Fruit fly (Drosophila melanogaster) whole organism, embryonic: ENCODE measurements around the gene CG31344.

ENCODE experiments used
- Ada2b ChIP-seq: fragments of 200-800 bp; sonication (Bioruptor generic); IDR thresholded peaks from 2 replicates; pipeline ENCODE4 v1.3.6; 2022; ENCODE audit warnings: missing biosample characterization, missing genetic modification characterization
- Atf-2 ChIP-seq: fragments of 200-800 bp; sonication (Bioruptor generic); optimal IDR thresholded peaks from 2 replicates; lab custom pipeline; 2016; ENCODE audit warnings: missing biosample characterization, missing genetic modification characterization
- CG11247 ChIP-seq: fragments of 200-800 bp; sonication (Bioruptor generic); IDR thresholded peaks from 2 replicates; pipeline ENCODE4 v1.3.6; 2022; ENCODE audit warnings: missing biosample characterization, missing genetic modification characterization
- CG11723 ChIP-seq: fragments of 200-800 bp; sonication (Bioruptor generic); optimal IDR thresholded peaks from 2 replicates; lab custom pipeline; 2017; ENCODE audit warnings: missing biosample characterization, mild to moderate bottlenecking, missing genetic modification characterization
- CG12942 ChIP-seq: fragments of 200-800 bp; sonication (Bioruptor generic); optimal IDR thresholded peaks from 3 replicates; lab custom pipeline; 2016; ENCODE audit warnings: missing biosample characterization, missing genetic modification characterization
- CG1602 ChIP-seq: fragments of 200-800 bp; sonication (Bioruptor generic); optimal IDR thresholded peaks from 3 replicates; lab custom pipeline; 2016; ENCODE audit warnings: missing biosample characterization, missing genetic modification characterization
- CG17359 ChIP-seq: fragments of 200-800 bp; sonication (Bioruptor generic); optimal IDR thresholded peaks from 3 replicates; lab custom pipeline; 2018; ENCODE audit warnings: missing biosample characterization, mild to moderate bottlenecking, missing genetic modification characterization, moderate library complexity
- CG17912 ChIP-seq: fragments of 200-800 bp; sonication (Bioruptor generic); optimal IDR thresholded peaks from 2 replicates; lab custom pipeline; 2018; ENCODE audit warnings: missing biosample characterization, mild to moderate bottlenecking, missing genetic modification characterization
- CG1792 ChIP-seq: fragments of 200-800 bp; sonication (Bioruptor generic); optimal IDR thresholded peaks from 2 replicates; lab custom pipeline; 2016; ENCODE audit warnings: missing biosample characterization, missing genetic modification characterization
- CG2875 ChIP-seq: fragments of 200-800 bp; sonication (Bioruptor generic); optimal IDR thresholded peaks from 2 replicates; lab custom pipeline; 2017; ENCODE audit warnings: missing biosample characterization, mild to moderate bottlenecking, missing genetic modification characterization, missing genetic modification reagents
- CG30403 ChIP-seq: fragments of 200-800 bp; sonication (Bioruptor generic); optimal IDR thresholded peaks from 3 replicates; lab custom pipeline; 2016; ENCODE audit warnings: missing biosample characterization, missing genetic modification characterization
- CG30431 ChIP-seq: fragments of 200-800 bp; sonication (Bioruptor generic); optimal IDR thresholded peaks from 2 replicates; lab custom pipeline; 2017; ENCODE audit warnings: missing biosample characterization, missing genetic modification characterization
- CG6854 ChIP-seq: fragments of 200-800 bp; sonication (Bioruptor generic); optimal IDR thresholded peaks from 3 replicates; lab custom pipeline; 2017; ENCODE audit warnings: missing biosample characterization, mild to moderate bottlenecking, missing genetic modification characterization
- CG9437 ChIP-seq: fragments of 200-800 bp; sonication (Bioruptor generic); optimal IDR thresholded peaks from 2 replicates; lab custom pipeline; 2018; ENCODE audit warnings: missing biosample characterization, mild to moderate bottlenecking, missing genetic modification characterization
- CG9609 ChIP-seq: fragments of 200-800 bp; sonication (Bioruptor generic); optimal IDR thresholded peaks from 3 replicates; lab custom pipeline; 2016; ENCODE audit warnings: missing biosample characterization, missing genetic modification characterization
- Dp ChIP-seq: fragments of 200-800 bp; sonication (Bioruptor generic); optimal IDR thresholded peaks from 2 replicates; lab custom pipeline; 2018; ENCODE audit warnings: missing biosample characterization, mild to moderate bottlenecking, missing genetic modification characterization, moderate library complexity
- Hmr ChIP-seq: fragments of 200-800 bp; sonication (Bioruptor generic); optimal IDR thresholded peaks from 3 replicates; lab custom pipeline; 2017; ENCODE audit warnings: mild to moderate bottlenecking, missing biosample characterization, missing genetic modification reagents, missing genetic modification characterization
- Hr78 ChIP-seq, 2 experiments: fragments of 200-800 bp in 1 of 2; fragments of >200 bp in 1 of 2; sonication (Bioruptor generic) in 1 of 2; optimal IDR thresholded peaks; 2 replicates each; lab custom pipeline; 2017 to 2019; ENCODE audit warnings: missing biosample characterization in 2 of 2, missing genetic modification characterization in 2 of 2, mild to moderate bottlenecking in 1 of 2, moderate library complexity in 1 of 2
- Mad ChIP-seq: fragments of 200-800 bp; sonication (Bioruptor generic); optimal IDR thresholded peaks from 2 replicates; lab custom pipeline; 2016; ENCODE audit warnings: missing biosample characterization, missing genetic modification characterization
- Meics ChIP-seq: fragments of 200-800 bp; sonication (Bioruptor generic); optimal IDR thresholded peaks from 2 replicates; lab custom pipeline; 2017; ENCODE audit warnings: missing biosample characterization, mild to moderate bottlenecking, missing genetic modification characterization
- Opbp ChIP-seq: fragments of 200-800 bp; sonication (Bioruptor generic); IDR thresholded peaks from 3 replicates; pipeline ENCODE4 v1.3.6; 2022; ENCODE audit warnings: missing biosample characterization, missing genetic modification characterization; ENCODE audit not compliant: partially characterized antibody
- Side ChIP-seq: fragments of 200-800 bp; sonication (Bioruptor generic); optimal IDR thresholded peaks from 2 replicates; lab custom pipeline; 2016; ENCODE audit warnings: missing biosample characterization, missing genetic modification characterization
- Xrp1 ChIP-seq: fragments of 200-800 bp; sonication (Bioruptor generic); IDR thresholded peaks from 2 replicates; pipeline ENCODE4 v1.3.6; 2022; ENCODE audit warnings: missing biosample characterization, missing genetic modification characterization
- az2 ChIP-seq: fragments of 200-800 bp; sonication (Bioruptor generic); optimal IDR thresholded peaks from 3 replicates; lab custom pipeline; 2016; ENCODE audit warnings: missing biosample characterization, missing genetic modification characterization
- bowl ChIP-seq: fragments of 200-800 bp; sonication (Bioruptor generic); IDR thresholded peaks from 2 replicates; pipeline ENCODE4 v1.3.6; 2022; ENCODE audit warnings: missing biosample characterization, missing genetic modification characterization
- btn ChIP-seq: fragments of 200-800 bp; sonication (Bioruptor generic); optimal IDR thresholded peaks from 2 replicates; lab custom pipeline; 2016; ENCODE audit warnings: missing biosample characterization, missing genetic modification characterization
- caup ChIP-seq: fragments of 200-800 bp; sonication (Bioruptor generic); optimal IDR thresholded peaks from 3 replicates; lab custom pipeline; 2017; ENCODE audit warnings: missing biosample characterization, mild to moderate bottlenecking, missing genetic modification characterization, moderate library complexity; ENCODE audit not compliant: severe bottlenecking
- croc ChIP-seq: fragments of 200-800 bp; sonication (Bioruptor generic); conservative IDR thresholded peaks from 3 replicates; pipeline ENCODE4 v1.3.6; 2022; ENCODE audit warnings: missing biosample characterization, missing genetic modification characterization
- dan ChIP-seq: fragments of 200-800 bp; sonication (Bioruptor generic); IDR thresholded peaks from 2 replicates; pipeline ENCODE4 v1.3.6; 2022; ENCODE audit warnings: missing biosample characterization, missing genetic modification characterization
- dimm ChIP-seq: fragments of 200-800 bp; sonication (Bioruptor generic); IDR thresholded peaks from 2 replicates; pipeline ENCODE4 v1.3.6; 2022; ENCODE audit warnings: missing biosample characterization, missing genetic modification characterization
- dm ChIP-seq: fragments of 200-800 bp; sonication (Bioruptor generic); optimal IDR thresholded peaks from 3 replicates; lab custom pipeline; 2016; ENCODE audit warnings: missing biosample characterization, missing genetic modification characterization
- dmrt99B ChIP-seq: fragments of 200-800 bp; sonication (Bioruptor generic); optimal IDR thresholded peaks from 2 replicates; lab custom pipeline; 2018; ENCODE audit warnings: missing biosample characterization, mild to moderate bottlenecking, missing genetic modification characterization, moderate library complexity
- esg ChIP-seq: fragments of 200-800 bp; sonication (Bioruptor generic); conservative IDR thresholded peaks from 2 replicates; pipeline ENCODE4 v1.3.6; 2022; ENCODE audit warnings: missing biosample characterization, missing genetic modification characterization
- fd102C ChIP-seq: fragments of 200-800 bp; sonication (Bioruptor generic); optimal IDR thresholded peaks from 2 replicates; lab custom pipeline; 2018; ENCODE audit warnings: missing biosample characterization, mild to moderate bottlenecking, missing genetic modification characterization, moderate library complexity
- fd64A ChIP-seq: fragments of 200-800 bp; sonication (Bioruptor generic); optimal IDR thresholded peaks from 3 replicates; lab custom pipeline; 2018; ENCODE audit warnings: missing biosample characterization, mild to moderate bottlenecking, missing genetic modification characterization
- fd96Cb ChIP-seq: fragments of 200-800 bp; sonication (Bioruptor generic); optimal IDR thresholded peaks from 2 replicates; lab custom pipeline; 2018; ENCODE audit warnings: missing biosample characterization, mild to moderate bottlenecking, missing genetic modification characterization, moderate library complexity
- fru ChIP-seq: fragments of >200 bp; optimal IDR thresholded peaks from 2 replicates; lab custom pipeline; 2017
- gt ChIP-seq: fragments of 200-800 bp; sonication (Bioruptor generic); IDR thresholded peaks from 2 replicates; pipeline ENCODE4 v1.3.6; 2022; ENCODE audit warnings: missing biosample characterization, missing genetic modification characterization
- hbn ChIP-seq: fragments of 200-800 bp; sonication (Bioruptor generic); IDR thresholded peaks from 2 replicates; pipeline ENCODE4 v1.3.6; 2022; ENCODE audit warnings: missing biosample characterization, missing genetic modification characterization; ENCODE audit not compliant: partially characterized antibody
- klu ChIP-seq: fragments of 200-800 bp; sonication (Bioruptor generic); IDR thresholded peaks from 2 replicates; pipeline ENCODE4 v1.3.6; 2022; ENCODE audit warnings: missing biosample characterization, missing genetic modification characterization
- mirr ChIP-seq: fragments of 200-800 bp; sonication (Bioruptor generic); optimal IDR thresholded peaks from 3 replicates; lab custom pipeline; 2018; ENCODE audit warnings: missing biosample characterization, mild to moderate bottlenecking, missing genetic modification characterization
- pros ChIP-seq: fragments of 200-800 bp; sonication (Bioruptor generic); optimal IDR thresholded peaks from 3 replicates; lab custom pipeline; 2019; ENCODE audit warnings: missing biosample characterization, mild to moderate bottlenecking, missing genetic modification characterization, moderate library complexity
- row ChIP-seq: fragments of 200-800 bp; sonication (Bioruptor generic); IDR thresholded peaks from 3 replicates; pipeline ENCODE4 v1.3.6; 2022; ENCODE audit warnings: missing biosample characterization, missing genetic modification characterization
- schlank ChIP-seq: fragments of 200-800 bp; sonication (Bioruptor generic); optimal IDR thresholded peaks from 2 replicates; lab custom pipeline; 2018; ENCODE audit warnings: missing biosample characterization, mild to moderate bottlenecking, missing genetic modification characterization
- sna ChIP-seq: fragments of 200-800 bp; sonication (Bioruptor generic); IDR thresholded peaks from 2 replicates; pipeline ENCODE4 v1.3.6; 2022; ENCODE audit warnings: missing biosample characterization, missing genetic modification characterization; ENCODE audit not compliant: partially characterized antibody
- tup ChIP-seq: fragments of 200-800 bp; sonication (Bioruptor generic); optimal IDR thresholded peaks from 2 replicates; lab custom pipeline; 2016; ENCODE audit warnings: missing biosample characterization, mild to moderate bottlenecking, missing genetic modification characterization, moderate library complexity
- wor ChIP-seq: fragments of 200-800 bp; sonication (Bioruptor generic); IDR thresholded peaks from 2 replicates; pipeline ENCODE4 v1.3.6; 2022; ENCODE audit warnings: missing biosample characterization, missing genetic modification characterization
- zen ChIP-seq: fragments of 200-800 bp; sonication (Bioruptor generic); optimal IDR thresholded peaks from 3 replicates; lab custom pipeline; 2018; ENCODE audit warnings: missing biosample characterization, mild to moderate bottlenecking, missing genetic modification characterization, moderate library complexity
- zfh1 ChIP-seq: fragments of 200-800 bp; sonication (Bioruptor generic); IDR thresholded peaks from 3 replicates; pipeline ENCODE4 v1.3.6; 2022; ENCODE audit warnings: missing biosample characterization, missing genetic modification characterization

Gene CG31344

DNA sequence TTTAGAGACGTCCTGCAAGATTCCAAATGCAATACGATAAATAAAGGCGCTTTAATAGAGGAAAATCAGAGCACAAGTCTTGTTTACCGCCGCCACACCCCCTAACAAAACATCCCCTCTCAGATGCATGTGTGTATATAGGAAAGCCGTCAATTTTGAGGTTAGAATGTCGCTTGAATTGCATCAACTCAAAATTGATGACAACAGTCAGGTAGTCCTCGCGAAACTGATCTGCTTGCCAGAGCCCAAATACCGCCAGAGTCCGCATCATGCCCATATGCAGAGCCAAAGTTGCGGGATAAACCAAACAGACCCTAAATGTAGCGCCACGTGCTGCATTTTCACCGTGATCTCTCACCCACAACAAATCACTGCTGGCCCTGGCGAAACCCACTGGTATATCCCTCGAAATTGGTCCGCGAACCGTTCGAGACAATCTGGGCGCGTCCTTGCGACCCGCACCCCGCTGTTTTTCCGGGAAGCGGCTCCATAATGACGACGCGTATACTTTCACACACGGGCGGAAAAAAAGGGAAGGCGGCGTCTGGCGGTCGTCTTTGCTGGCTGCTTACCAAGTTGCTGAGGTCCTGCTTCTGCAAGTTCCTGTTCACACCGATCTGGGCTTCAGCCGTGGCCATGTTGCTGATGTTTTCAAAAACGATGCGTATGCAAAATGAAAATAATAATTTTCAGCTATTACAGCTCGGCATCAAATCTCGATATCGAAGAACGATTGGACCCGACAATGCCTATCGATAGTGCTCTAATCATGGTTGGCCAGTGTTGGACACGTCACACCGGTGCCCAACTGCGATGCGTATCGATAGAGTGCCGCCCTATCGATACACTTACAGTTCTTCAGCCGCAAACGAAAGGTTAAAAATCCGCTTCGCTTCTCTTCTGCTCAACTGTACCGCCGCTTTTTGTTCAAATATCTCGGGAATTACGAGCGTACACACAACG, 37.9 kb upstream of the CG31344 start, which contains the start of the genes eIF2gamma and Set (continued):
- TF ChIP-seq az2, result no peak
- TF ChIP-seq fd64A, result no peak
- TF ChIP-seq Ada2b (GFP tag; lab: Robert Waterston, UW), result no peak
- no peak for TF ChIP-seq schlank (tag; lab: Kevin White, UChicago)
- TF ChIP-seq dm (GFP tag; lab: Kevin White, UChicago), result peak; percentile 86
- peak; percentile 97 for TF ChIP-seq hbn (GFP tag; lab: Robert Waterston, UW)
- no peak for TF ChIP-seq Hr78 (GFP tag; optimal IDR thresholded peaks at IDR 0.05; lab: Kevin White, UChicago)
- no peak for TF ChIP-seq bowl (GFP tag; lab: Robert Waterston, UW)
- TF ChIP-seq CG11723 (GFP tag; lab: Kevin White, UChicago), result no peak
- peak; percentile 69 for TF ChIP-seq Dp
- TF ChIP-seq Atf-2, result peak; percentile 11
- TF ChIP-seq CG1792 (GFP tag; lab: Kevin White, UChicago), result no peak
- TF ChIP-seq CG11247 (GFP tag; lab: Robert Waterston, UW), result no peak
- no peak for TF ChIP-seq Hmr (GFP tag; lab: Kevin White, UChicago)
- no peak for TF ChIP-seq wor
- TF ChIP-seq gt, result no peak
- TF ChIP-seq Opbp (GFP tag; lab: Robert Waterston, UW), result peak; percentile 98
- no peak for TF ChIP-seq dmrt99B (tag; lab: Kevin White, UChicago)
- no peak for TF ChIP-seq croc (GFP tag; lab: Robert Waterston, UW)
- TF ChIP-seq CG2875, result no peak
- TF ChIP-seq Side (GFP tag; lab: Kevin White, UChicago), result peak; percentile 31
- no peak for TF ChIP-seq dimm (GFP tag; lab: Robert Waterston, UW)
- TF ChIP-seq CG17912 (GFP tag; lab: Kevin White, UChicago), result peak; percentile 33
- TF ChIP-seq klu (GFP tag; lab: Robert Waterston, UW), result no peak
- TF ChIP-seq Xrp1, result no peak
- no peak for TF ChIP-seq CG12942 (GFP tag; lab: Kevin White, UChicago)
- no peak for TF ChIP-seq caup
- TF ChIP-seq btn, result no peak
- no peak for TF ChIP-seq esg (GFP tag; lab: Robert Waterston, UW)
- TF ChIP-seq tup, result peak; percentile 13
- TF ChIP-seq fd96Cb (tag; lab: Kevin White, UChicago), result no peak
- TF ChIP-seq Mad (GFP tag; lab: Kevin White, UChicago), result no peak
- peak; percentile 56 for TF ChIP-seq zen (tag; lab: Kevin White, UChicago)
- TF ChIP-seq CG1602, result no peak
- TF ChIP-seq sna (GFP tag; lab: Robert Waterston, UW), result peak; percentile 88
- no peak for TF ChIP-seq fru (lab: Kevin White, UChicago)
- no peak for TF ChIP-seq CG9437 (GFP tag; lab: Kevin White, UChicago)
- TF ChIP-seq fd102C (GFP tag; lab: Kevin White, UChicago), result no peak
- no peak for TF ChIP-seq mirr (GFP tag; lab: Kevin White, UChicago)
- no peak for TF ChIP-seq CG6854 (GFP tag; lab: Kevin White, UChicago)
- no peak for TF ChIP-seq dan (GFP tag; lab: Robert Waterston, UW)
- TF ChIP-seq CG9609 (GFP tag; lab: Kevin White, UChicago), result peak; percentile 51
- TF ChIP-seq CG30431 (GFP tag; lab: Kevin White, UChicago), result no peak
- TF ChIP-seq row (GFP tag; lab: Robert Waterston, UW), result peak; percentile 45; the same call in 2 of the 3 replicates
- no peak for TF ChIP-seq zfh1 (GFP tag; lab: Robert Waterston, UW)
- no peak for TF ChIP-seq Meics
- no peak for TF ChIP-seq pros (GFP tag; lab: Kevin White, UChicago)
- TF ChIP-seq CG17359 (tag; lab: Kevin White, UChicago), result no peak
- peak; percentile 22 for TF ChIP-seq CG30403 (GFP tag; lab: Kevin White, UChicago)
